Worm (Caenorhabditis elegans) whole organism, L4/young adult: ENCODE results near the gene F16F9.3.

Source experiments
- W03F9.2 ChIP-seq: fragments of 150-350 bp; optimal IDR thresholded peaks from 2 replicates; lab custom pipeline; 2014; ENCODE audit warnings: missing biosample characterization, missing genetic modification characterization
- him-1 ChIP-seq: sonication (generic microtip); optimal IDR thresholded peaks from 2 replicates; lab custom pipeline; 2016; ENCODE audit warnings: missing genotype, missing genetic modification reagents, missing genetic modification characterization, missing compliant biosample characterization

ce11 chrX:8416819-8417218 lies 40.6 kb upstream of the F16F9.3 start, which contains the start of gene ced-8:
- TF ChIP-seq W03F9.2 (tag; lab: Kevin White, UChicago) (no peak), him-1 (tag; lab: Kevin White, UChicago) (no peak)
